Worm (Caenorhabditis elegans): ENCODE data around the gene pat-4.

pat-4 gene

DNA sequence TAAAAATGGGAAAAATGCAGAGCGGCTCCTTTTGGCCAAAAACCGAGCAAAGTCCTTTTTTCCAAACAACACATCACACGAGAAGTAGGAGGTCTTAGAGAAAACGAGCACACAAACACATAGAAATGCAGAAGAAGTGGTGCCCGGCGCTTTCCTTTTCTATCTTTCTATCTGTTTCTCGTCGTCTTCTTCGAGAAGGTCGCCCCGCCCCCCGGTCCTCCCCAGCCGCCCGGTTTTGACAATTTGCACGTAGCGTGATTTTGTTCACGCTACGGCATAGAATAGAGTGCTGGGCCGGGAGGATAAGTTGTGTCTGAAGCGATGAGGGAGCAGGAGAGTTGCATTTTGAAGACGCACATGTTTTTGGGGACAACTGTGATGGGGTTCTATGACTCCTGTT, 27.6 kb downstream of the pat-4 start (continued):
- no peak for TF ChIP-seq F26F4.8 (GFP tag; conservative IDR thresholded peaks at IDR 0.05)
- TF ChIP-seq sdz-12 (GFP tag; optimal IDR thresholded peaks at IDR 0.05), result no peak
- no peak for TF ChIP-seq daf-16 (GFP tag; optimal IDR thresholded peaks at IDR 0.05)
- TF ChIP-seq daf-16 (tag; optimal IDR thresholded peaks at IDR 0.05), result no peak
- no peak for TF ChIP-seq saeg-2 (GFP tag; IDR thresholded peaks at IDR 0.05)
- no peak for TF ChIP-seq pha-4 (GFP tag; IDR thresholded peaks at IDR 0.05)
- no peak for TF ChIP-seq pha-4 (tag; optimal IDR thresholded peaks at IDR 0.05)
- peak in 1 of 2 experiments; percentile 59 for TF ChIP-seq mdl-1 (tag; optimal IDR thresholded peaks at IDR 0.05)
- TF ChIP-seq rbr-2 (tag; optimal IDR thresholded peaks at IDR 0.05), result peak; percentile 24
- no peak for TF ChIP-seq T20F7.1 (GFP tag; optimal IDR thresholded peaks at IDR 0.05)
- no peak for TF ChIP-seq nhr-77 (tag; optimal IDR thresholded peaks at IDR 0.05)
- peak; percentile 23 for TF ChIP-seq nhr-28 (tag; optimal IDR thresholded peaks at IDR 0.05)
- TF ChIP-seq F49E8.2 (tag; optimal IDR thresholded peaks at IDR 0.05; ENCODE audit: borderline replicate concordance), result no peak
- no peak for TF ChIP-seq ceh-82 (tag; optimal IDR thresholded peaks at IDR 0.05)
- no peak for TF ChIP-seq egl-27 (tag; optimal IDR thresholded peaks at IDR 0.05)
- peak; percentile 54; the same call in 1 of the 2 replicates for TF ChIP-seq set-16 (GFP tag; IDR thresholded peaks at IDR 0.05)
- TF ChIP-seq mep-1 (tag; optimal IDR thresholded peaks at IDR 0.05), result peak; percentile 74
- TF ChIP-seq lsy-2 (tag; optimal IDR thresholded peaks at IDR 0.05), result peak in 1 of 2 experiments; percentile 56
- TF ChIP-seq php-3 (GFP tag; IDR thresholded peaks at IDR 0.05), result no peak
- TF ChIP-seq zip-2 (tag; optimal IDR thresholded peaks at IDR 0.05), result no peak
- TF ChIP-seq mdt-29 (GFP tag; IDR thresholded peaks at IDR 0.05), result no peak
- peak; percentile 83 for TF ChIP-seq ama-1 (optimal IDR thresholded peaks at IDR 0.05)
- no peak for TF ChIP-seq fkh-10 (GFP tag; optimal IDR thresholded peaks at IDR 0.05)
- TF ChIP-seq fos-1 (tag; optimal IDR thresholded peaks at IDR 0.05), result no peak
- peak; percentile 73 for TF ChIP-seq hmg-1.1 (GFP tag; IDR thresholded peaks at IDR 0.05)
- no peak for TF ChIP-seq tag-97 (GFP tag; IDR thresholded peaks at IDR 0.05)
- no peak for TF ChIP-seq Y5F2A.4 (GFP tag; optimal IDR thresholded peaks at IDR 0.05)
- TF ChIP-seq vab-7 (GFP tag; IDR thresholded peaks at IDR 0.05), result no peak
- no peak for TF ChIP-seq dpl-1 (GFP tag; optimal IDR thresholded peaks at IDR 0.05)
- no peak for TF ChIP-seq nhr-6 (tag; optimal IDR thresholded peaks at IDR 0.05)
- TF ChIP-seq lin-15B (tag; optimal IDR thresholded peaks at IDR 0.05), result no peak
- no peak for TF ChIP-seq R02D3.7 (tag; optimal IDR thresholded peaks at IDR 0.05)

DNA sequence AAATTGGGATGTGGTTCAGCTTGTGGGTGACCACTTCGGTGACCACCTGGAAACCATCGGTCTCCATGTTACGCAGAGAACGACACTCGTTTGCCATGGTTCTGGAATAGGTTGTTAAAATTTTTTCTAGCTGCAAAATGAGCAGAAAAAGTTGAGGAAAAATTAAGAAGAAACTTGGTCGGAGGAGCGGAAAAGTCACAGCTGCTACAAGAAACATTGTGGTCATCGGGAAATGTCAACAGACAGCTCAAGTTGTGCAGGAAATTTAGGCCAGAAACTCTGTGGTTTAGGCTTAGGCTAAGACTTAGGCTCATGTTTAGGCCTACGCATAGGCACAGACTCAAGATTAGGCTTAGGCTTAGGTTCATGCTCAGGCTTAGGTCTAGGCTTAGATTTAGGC, 28.4 kb downstream of the pat-4 start, which contains the start of gene pck-1:
TSS of gene pck-1 (minus strand) at position 101 of the 400 bp plus-strand sequence.
- TF ChIP-seq ceh-28 (tag; optimal IDR thresholded peaks at IDR 0.05), result no peak
- TF ChIP-seq nhr-11 (tag; optimal IDR thresholded peaks at IDR 0.05), result peak; percentile 7
- TF ChIP-seq nhr-28 (tag; optimal IDR thresholded peaks at IDR 0.05), result peak; percentile 34
- peak; percentile 15 for TF ChIP-seq ama-1 (optimal IDR thresholded peaks at IDR 0.05)

DNA sequence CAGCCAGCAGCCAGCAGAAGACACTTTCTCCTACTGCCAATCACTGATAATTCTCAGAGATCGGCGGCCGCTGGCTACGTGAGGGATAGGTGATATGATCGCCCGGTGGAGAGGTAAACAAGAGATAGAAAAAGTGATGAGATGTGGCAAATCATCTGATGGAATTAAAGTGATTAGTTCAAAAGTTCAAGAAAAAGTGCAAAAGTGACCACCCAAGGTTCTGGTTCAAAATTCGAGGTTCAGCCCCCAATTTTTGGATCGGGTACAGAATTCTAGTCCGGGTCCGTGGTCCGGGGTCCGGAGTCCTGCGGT, 29.0 kb downstream of the pat-4 start:
- TF ChIP-seq unc-62 (GFP tag; optimal IDR thresholded peaks at IDR 0.05 in 1 of 2), result peak in 1 of 2 experiments; percentile 49
- TF ChIP-seq unc-62 (tag; optimal IDR thresholded peaks at IDR 0.05), result no peak
- TF ChIP-seq daf-16 (GFP tag; optimal IDR thresholded peaks at IDR 0.05), result peak in 1 of 2 experiments; percentile 28
- no peak for TF ChIP-seq daf-16 (tag; optimal IDR thresholded peaks at IDR 0.05)
- no peak for TF ChIP-seq unc-39 (tag; optimal IDR thresholded peaks at IDR 0.05)
- no peak for TF ChIP-seq spr-3 (GFP tag; optimal IDR thresholded peaks at IDR 0.05)
- TF ChIP-seq hlh-30 (tag; optimal IDR thresholded peaks at IDR 0.05; ENCODE audit: insufficient read depth), result peak; percentile 1
- peak; percentile 46 for TF ChIP-seq aha-1 (tag)
- TF ChIP-seq dmd-8 (GFP tag; IDR thresholded peaks at IDR 0.05), result no peak

Data from whole organism, L4 larva.